Worm (Caenorhabditis elegans) whole organism, L2 larva: ENCODE data around the gene F08D12.15.

Source experiments
- C34F6.9 ChIP-seq: fragments of 150-350 bp; optimal IDR thresholded peaks from 2 replicates; lab custom pipeline; 2014; ENCODE audit warnings: missing biosample characterization, missing genetic modification characterization
- F13H6.1 ChIP-seq: sonication (generic microtip); optimal IDR thresholded peaks from 2 replicates; lab custom pipeline; 2016; ENCODE audit warnings: missing genetic modification characterization, missing compliant biosample characterization
- R02D3.7 ChIP-seq: fragments of 150-350 bp; optimal IDR thresholded peaks from 2 replicates; lab custom pipeline; 2014; ENCODE audit warnings: missing biosample characterization, missing genetic modification characterization
- ZK546.5 ChIP-seq: sonication (generic microtip); optimal IDR thresholded peaks from 2 replicates; lab custom pipeline; 2017; ENCODE audit warnings: missing biosample characterization, missing genetic modification characterization
- alr-1 ChIP-seq: fragments of 150-350 bp; optimal IDR thresholded peaks from 2 replicates; lab custom pipeline; 2014; ENCODE audit warnings: missing biosample characterization, missing genetic modification characterization
- aly-2 ChIP-seq: fragments of 150-350 bp; optimal IDR thresholded peaks from 2 replicates; lab custom pipeline; 2014; ENCODE audit warnings: missing biosample characterization, missing genetic modification characterization
- ceh-16 ChIP-seq: fragments of 150-350 bp; optimal IDR thresholded peaks from 2 replicates; lab custom pipeline; 2014; ENCODE audit warnings: missing biosample characterization, missing genetic modification characterization
- ceh-82 ChIP-seq: fragments of 150-350 bp; optimal IDR thresholded peaks from 2 replicates; lab custom pipeline; 2014; ENCODE audit warnings: missing biosample characterization, missing genetic modification characterization
- egl-27 ChIP-seq: sonication (generic microtip); optimal IDR thresholded peaks from 3 replicates; lab custom pipeline; 2017; ENCODE audit warnings: missing biosample characterization, missing genetic modification reagents, missing genetic modification characterization
- elt-1 ChIP-seq: fragments of 150-350 bp; optimal IDR thresholded peaks from 2 replicates; lab custom pipeline; 2014; ENCODE audit warnings: missing biosample characterization, missing genetic modification characterization
- lsy-2 ChIP-seq, 2 experiments: fragments of 150-350 bp in 1 of 2; sonication (generic microtip) in 1 of 2; optimal IDR thresholded peaks; 2 replicates each; lab custom pipeline; 2014 to 2017; ENCODE audit warnings: missing biosample characterization in 2 of 2, missing genetic modification characterization in 2 of 2
- mdl-1 ChIP-seq, 2 experiments: fragments of 150-350 bp in 1 of 2; sonication (generic microtip) in 1 of 2; optimal IDR thresholded peaks; 2 replicates each; lab custom pipeline; 2017; ENCODE audit warnings: missing biosample characterization in 2 of 2, missing genetic modification characterization in 2 of 2
- nhr-10 ChIP-seq: sonication (generic microtip); optimal IDR thresholded peaks from 2 replicates; lab custom pipeline; 2017; ENCODE audit warnings: missing biosample characterization, missing genetic modification characterization
- nhr-129 ChIP-seq: fragments of 150-350 bp; optimal IDR thresholded peaks from 2 replicates; lab custom pipeline; 2014; ENCODE audit warnings: missing biosample characterization, missing genetic modification characterization
- nhr-23 ChIP-seq: fragments of 150-350 bp; optimal IDR thresholded peaks from 2 replicates; lab custom pipeline; 2014; ENCODE audit warnings: missing biosample characterization, missing genetic modification reagents, missing genetic modification characterization
- nhr-237 ChIP-seq: fragments of 150-350 bp; optimal IDR thresholded peaks from 2 replicates; lab custom pipeline; 2014; ENCODE audit warnings: missing biosample characterization, missing genetic modification characterization
- nhr-25 ChIP-seq: fragments of 150-350 bp; sonication (generic microtip); optimal IDR thresholded peaks from 3 replicates; lab custom pipeline; 2014; ENCODE audit warnings: missing biosample characterization, missing genetic modification characterization
- nhr-77 ChIP-seq: fragments of 150-350 bp; optimal IDR thresholded peaks from 2 replicates; lab custom pipeline; 2014; ENCODE audit warnings: missing biosample characterization, missing genetic modification characterization
- sem-4 ChIP-seq: fragments of 150-350 bp; optimal IDR thresholded peaks from 2 replicates; lab custom pipeline; 2014; ENCODE audit warnings: missing biosample characterization, missing genetic modification reagents, missing genetic modification characterization
- skn-1 ChIP-seq: sonication (generic microtip); optimal IDR thresholded peaks from 2 replicates; lab custom pipeline; 2017; ENCODE audit warnings: missing biosample characterization, missing genetic modification characterization
- unc-39 ChIP-seq: fragments of 150-350 bp; optimal IDR thresholded peaks from 2 replicates; lab custom pipeline; 2014; ENCODE audit warnings: missing biosample characterization, missing genetic modification characterization
- zag-1 ChIP-seq: fragments of 150-350 bp; optimal IDR thresholded peaks from 2 replicates; lab custom pipeline; 2014; ENCODE audit warnings: missing biosample characterization, missing genetic modification characterization
- ztf-1 ChIP-seq: fragments of 200-800 bp; sonication (Bioruptor generic); conservative IDR thresholded peaks from 2 replicates; pipeline ENCODE4 v1.3.6; 2022; ENCODE audit warnings: missing genetic modification characterization, missing compliant biosample characterization
- ztf-11 ChIP-seq: sonication (generic microtip); optimal IDR thresholded peaks from 2 replicates; lab custom pipeline; 2017; ENCODE audit warnings: missing biosample characterization, missing genetic modification characterization

F08D12.15 gene

ce11 chrII:2815017-2815416 lies 48.6 kb downstream of the F08D12.15 start:
- no peak for TF ChIP-seq ztf-1
- TF ChIP-seq zag-1 (tag; lab: Kevin White, UChicago), result no peak
- TF ChIP-seq lsy-2 (tag; optimal IDR thresholded peaks at IDR 0.05; lab: Kevin White, UChicago), result no peak
- no peak for TF ChIP-seq F13H6.1 (tag; lab: Kevin White, UChicago)
- no peak for TF ChIP-seq nhr-237 (tag; lab: Kevin White, UChicago)
- no peak for TF ChIP-seq skn-1
- no peak for TF ChIP-seq R02D3.7 (tag; lab: Kevin White, UChicago)
- no peak for TF ChIP-seq ZK546.5 (tag; lab: Kevin White, UChicago)
- no peak for TF ChIP-seq egl-27 (tag; lab: Kevin White, UChicago)
- TF ChIP-seq nhr-10 (tag; lab: Kevin White, UChicago), result no peak
- no peak for TF ChIP-seq nhr-129
- no peak for TF ChIP-seq mdl-1 (tag; optimal IDR thresholded peaks at IDR 0.05; lab: Kevin White, UChicago)

DNA sequence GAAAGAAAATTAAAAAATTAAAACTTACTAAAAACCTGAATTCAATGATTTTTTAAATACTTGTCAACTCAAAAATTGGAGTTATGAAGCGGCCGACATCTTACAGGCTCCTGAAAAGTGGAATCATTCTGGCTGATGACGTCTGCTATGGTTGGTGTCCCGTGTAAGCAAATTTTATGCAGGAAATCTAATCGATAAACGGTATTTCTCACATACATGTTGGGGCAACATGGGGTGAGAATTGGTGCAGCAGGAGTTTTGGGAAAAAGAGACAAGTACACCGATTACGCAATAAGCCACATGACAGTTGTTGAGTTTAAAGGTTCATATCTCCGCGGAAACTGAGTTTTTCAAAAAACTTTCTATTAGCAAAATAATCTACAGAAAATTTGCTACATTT lies 49.0 kb downstream of the F08D12.15 start, which contains the start of gene K12H6.2:
K12H6.2 (minus strand) TSS at position 101 of the 400 bp plus-strand sequence.
- TF ChIP-seq unc-39 (tag; lab: Kevin White, UChicago), result no peak
- TF ChIP-seq ztf-11, result no peak
- no peak for TF ChIP-seq nhr-23 (tag; lab: Kevin White, UChicago)
- no peak for TF ChIP-seq nhr-25 (tag; lab: Kevin White, UChicago)
- TF ChIP-seq C34F6.9 (tag; lab: Kevin White, UChicago), result no peak
- no peak for TF ChIP-seq mdl-1 (tag; optimal IDR thresholded peaks at IDR 0.05; lab: Kevin White, UChicago)
- no peak for TF ChIP-seq alr-1

ce11 chrII:2816676-2817075 lies 50.2 kb downstream of the F08D12.15 start, which contains the start of gene set-13:
Gene set-13, plus strand, starts transcription at chrII:2816976.
- TF ChIP-seq nhr-77 (tag; lab: Kevin White, UChicago), result no peak
- TF ChIP-seq egl-27 (tag; lab: Kevin White, UChicago), result no peak
- no peak for TF ChIP-seq ceh-82 (tag; lab: Kevin White, UChicago)
- TF ChIP-seq ceh-16 (tag; lab: Kevin White, UChicago), result no peak
- TF ChIP-seq aly-2 (tag; lab: Kevin White, UChicago), result no peak
- no peak for TF ChIP-seq sem-4 (tag; lab: Kevin White, UChicago)
- TF ChIP-seq elt-1, result no peak
